Fruit fly (Drosophila melanogaster) whole organism, pupa: ENCODE results near the gene Jig.

ENCODE experiments used
- CG10348 ChIP-seq: fragments of 200-800 bp; sonication (Bioruptor generic); IDR thresholded peaks from 2 replicates; pipeline ENCODE4 v1.3.6; 2022; ENCODE audit warnings: missing biosample characterization, missing genetic modification characterization
- CG12605 ChIP-seq: fragments of 200-800 bp; sonication (Bioruptor generic); IDR thresholded peaks from 2 replicates; pipeline ENCODE4 v1.3.6; 2022; ENCODE audit warnings: missing biosample characterization, missing genetic modification characterization
- CG13204 ChIP-seq: fragments of 200-800 bp; sonication (Bioruptor generic); optimal IDR thresholded peaks from 2 replicates; lab custom pipeline; 2018; ENCODE audit warnings: missing biosample characterization, mild to moderate bottlenecking, missing genetic modification characterization, moderate library complexity
- CG32121 ChIP-seq: fragments of 200-800 bp; sonication (Bioruptor generic); IDR thresholded peaks from 2 replicates; pipeline ENCODE4 v1.3.6; 2022; ENCODE audit warnings: missing biosample characterization, missing genetic modification characterization
- CG4496 ChIP-seq: fragments of 200-800 bp; sonication (Bioruptor generic); IDR thresholded peaks from 3 replicates; pipeline ENCODE4 v1.3.6; 2022; ENCODE audit warnings: missing biosample characterization, missing genetic modification characterization
- CG8159 ChIP-seq: fragments of 200-800 bp; sonication (Bioruptor generic); optimal IDR thresholded peaks from 3 replicates; lab custom pipeline; 2018; ENCODE audit warnings: missing biosample characterization, mild to moderate bottlenecking, missing genetic modification characterization, moderate library complexity
- D1 ChIP-seq: fragments of 200-800 bp; sonication (Bioruptor generic); optimal IDR thresholded peaks from 2 replicates; lab custom pipeline; 2018; ENCODE audit warnings: missing biosample characterization, mild to moderate bottlenecking, missing genetic modification characterization, moderate library complexity
- Ets98B ChIP-seq: fragments of 200-800 bp; sonication (Bioruptor generic); IDR thresholded peaks from 2 replicates; pipeline ENCODE4 v1.3.6; 2022; ENCODE audit warnings: missing biosample characterization, missing genetic modification characterization
- Pif1A ChIP-seq: fragments of 200-800 bp; sonication (Bioruptor generic); optimal IDR thresholded peaks from 3 replicates; lab custom pipeline; 2016; ENCODE audit warnings: missing biosample characterization, missing genetic modification characterization
- Pif1B ChIP-seq: fragments of 200-800 bp; sonication (Bioruptor generic); optimal IDR thresholded peaks from 3 replicates; lab custom pipeline; 2016; ENCODE audit warnings: missing biosample characterization, missing genetic modification characterization
- Snoo ChIP-seq: fragments of 200-800 bp; sonication (Bioruptor generic); optimal IDR thresholded peaks from 3 replicates; lab custom pipeline; 2017; ENCODE audit warnings: missing biosample characterization, mild to moderate bottlenecking, missing genetic modification characterization, inconsistent platforms
- gl ChIP-seq: fragments of 200-800 bp; sonication (Bioruptor generic); optimal IDR thresholded peaks from 2 replicates; lab custom pipeline; 2018; ENCODE audit warnings: missing biosample characterization, mild to moderate bottlenecking, missing genetic modification characterization
- rn ChIP-seq: fragments of 200-800 bp; sonication (Bioruptor generic); IDR thresholded peaks from 2 replicates; pipeline ENCODE4 v1.3.6; 2022; ENCODE audit warnings: missing biosample characterization, missing genetic modification characterization

DNA sequence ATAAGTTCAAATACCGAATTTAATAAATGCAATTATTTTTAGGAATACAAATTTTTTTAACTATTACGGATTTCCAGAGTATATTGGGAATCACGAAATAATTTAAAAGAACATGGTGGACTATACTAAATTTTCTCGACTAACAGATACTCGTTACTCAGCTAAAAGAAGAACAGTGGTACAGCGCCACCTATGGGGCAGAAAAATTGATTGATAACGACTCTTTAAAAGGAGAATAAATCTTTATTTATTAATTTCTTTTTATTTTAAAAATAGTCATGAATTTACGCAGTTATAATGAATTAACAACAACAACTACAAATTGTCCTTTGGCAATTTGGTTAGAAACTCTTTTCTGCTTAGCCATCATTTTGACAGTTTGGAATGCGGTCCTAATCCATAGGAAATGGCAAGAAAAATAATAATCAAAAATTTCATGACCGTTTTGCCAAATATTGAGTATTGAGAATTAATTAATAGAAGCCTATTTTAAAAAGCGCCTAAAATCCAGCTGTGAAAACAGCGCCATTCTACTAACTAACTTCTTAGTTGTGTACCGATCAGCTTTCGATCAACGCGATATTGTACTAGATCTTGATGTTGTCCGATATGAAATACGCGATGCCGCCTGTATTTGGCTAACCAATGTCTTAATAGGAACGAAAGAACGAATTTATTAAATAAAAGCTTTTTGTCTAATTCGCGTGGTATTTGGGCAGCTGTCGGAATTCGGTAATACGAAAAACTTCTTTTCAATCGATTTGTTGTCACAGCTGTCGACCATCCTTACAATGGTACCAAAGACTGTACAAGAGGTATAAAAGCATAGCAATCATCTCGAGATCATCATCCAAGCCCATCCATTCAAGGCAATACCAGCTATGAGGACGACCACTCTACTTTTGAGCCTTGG lies 4.6 kb downstream of the Jig start, which contains the start of gene CG14852:
- TF ChIP-seq CG10348 (no peak), Pif1A (GFP tag; lab: Kevin White, UChicago) (no peak), D1 (tag; lab: Kevin White, UChicago) (no peak), Ets98B (no peak), gl (tag; lab: Kevin White, UChicago) (no peak), CG12605 (no peak), CG32121 (GFP tag; lab: Robert Waterston, UW) (no peak), CG8159 (tag; lab: Kevin White, UChicago) (no peak), Pif1B (GFP tag; lab: Kevin White, UChicago) (no peak), Snoo (no peak), rn (GFP tag; lab: Robert Waterston, UW) (no peak), CG4496 (GFP tag; lab: Robert Waterston, UW) (no peak), CG13204 (GFP tag; lab: Kevin White, UChicago) (no peak)
